Worm (Caenorhabditis elegans): ENCODE data around the gene T19C3.6.

DNA sequence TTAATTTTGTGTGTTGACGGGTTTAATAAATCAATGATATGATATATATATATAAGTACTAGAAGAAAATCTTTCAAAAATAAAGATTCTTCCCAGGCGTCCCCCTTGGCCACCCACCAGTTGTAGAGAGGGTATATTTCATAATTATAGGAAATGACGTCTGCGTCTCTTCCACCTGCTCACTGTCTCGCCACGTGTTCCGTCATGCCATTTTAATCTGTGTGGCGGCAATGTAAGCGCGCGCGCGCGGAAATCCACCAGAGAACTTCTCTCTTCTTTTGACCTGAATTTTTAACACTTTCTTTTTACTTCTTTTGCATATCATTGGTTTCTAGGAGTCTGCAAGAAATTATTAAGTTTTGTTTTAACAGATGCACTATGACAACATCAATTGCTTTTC, 23.0 kb upstream of the T19C3.6 start:
- TF ChIP-seq T22C8.4 (GFP tag; IDR thresholded peaks at IDR 0.05), result no peak
- TF ChIP-seq ref-1 (GFP tag; conservative IDR thresholded peaks at IDR 0.05), result no peak
- no peak for TF ChIP-seq flt-1 (GFP tag; IDR thresholded peaks at IDR 0.05)
- TF ChIP-seq med-1 (GFP tag; optimal IDR thresholded peaks at IDR 0.05; ENCODE audit: insufficient read depth), result no peak
- no peak for TF ChIP-seq ztf-23 (GFP tag; IDR thresholded peaks at IDR 0.05)
- TF ChIP-seq klf-2 (GFP tag; conservative IDR thresholded peaks at IDR 0.05), result no peak
- no peak for TF ChIP-seq tab-1 (GFP tag; IDR thresholded peaks at IDR 0.05)
- TF ChIP-seq cog-1 (tag; optimal IDR thresholded peaks at IDR 0.05), result no peak
